Worm (Caenorhabditis elegans): Measurements from ENCODE around the gene Y73B6BL.29.

ce11 chrIV:6366032-6366431 is 44.3 kb downstream of the Y73B6BL.29 start:
- TF ChIP-seq pha-4 (tag; optimal IDR thresholded peaks at IDR 0.05) = no peak
- TF ChIP-seq T26A5.8 (tag; optimal IDR thresholded peaks at IDR 0.05) = no peak
- TF ChIP-seq F57A8.1 (GFP tag; optimal IDR thresholded peaks at IDR 0.05) = no peak
- no peak for TF ChIP-seq ceh-79 (tag; optimal IDR thresholded peaks at IDR 0.05)
- no peak for TF ChIP-seq hrde-1 (tag; optimal IDR thresholded peaks at IDR 0.05; ENCODE audit: borderline replicate concordance)
- TF ChIP-seq Y67H2A.10 (GFP tag; conservative IDR thresholded peaks at IDR 0.05) = no peak
- no peak for TF ChIP-seq ztf-18 (tag; optimal IDR thresholded peaks at IDR 0.05)
- no peak for TF ChIP-seq Y56A3A.18 (GFP tag; IDR thresholded peaks at IDR 0.05)
- no peak for TF ChIP-seq nhr-179 (tag; optimal IDR thresholded peaks at IDR 0.05)
- no peak for TF ChIP-seq hlh-26 (GFP tag; conservative IDR thresholded peaks at IDR 0.05)
- TF ChIP-seq lin-26 (GFP tag; IDR thresholded peaks at IDR 0.05) = no peak
